Fruit fly (Drosophila melanogaster): ENCODE data around the gene CG11815.

CG11815 gene

dm6 chr3L:1920943-1921342 lies 50.1 kb downstream of the CG11815 start, which contains the start of gene Dbx (continued):
- TF ChIP-seq Trl (optimal IDR thresholded peaks at IDR 0.05) (peak; percentile 64 to 73), Trl (GFP tag; optimal IDR thresholded peaks at IDR 0.05) (no peak), Nf-YA (GFP tag; IDR thresholded peaks at IDR 0.05) (peak; percentile 69), Ets65A (GFP tag) (no peak), rib (GFP tag; IDR thresholded peaks at IDR 0.05) (no peak), CG8478 (optimal IDR thresholded peaks at IDR 0.05) (peak; percentile 29), CG18619 (GFP tag; optimal IDR thresholded peaks at IDR 0.05) (no peak), wek (GFP tag; optimal IDR thresholded peaks at IDR 0.05) (no peak), lab (GFP tag; optimal IDR thresholded peaks at IDR 0.05) (no peak), CG14965 (GFP tag; optimal IDR thresholded peaks at IDR 0.05; ENCODE audit: borderline replicate concordance) (no peak), Jarid2 (GFP tag; optimal IDR thresholded peaks at IDR 0.05) (peak; percentile 51), CG2202 (tag; optimal IDR thresholded peaks at IDR 0.05) (no peak), grau (tag; optimal IDR thresholded peaks at IDR 0.05) (no peak), h (optimal IDR thresholded peaks at IDR 0.05) (no peak), disco-r (GFP tag; optimal IDR thresholded peaks at IDR 0.05) (no peak), usp (GFP tag; optimal IDR thresholded peaks at IDR 0.05) (no peak), Nf-YC (tag; optimal IDR thresholded peaks at IDR 0.05) (peak; percentile 94), croc (GFP tag; conservative IDR thresholded peaks at IDR 0.05) (no peak), CG1832 (GFP tag; optimal IDR thresholded peaks at IDR 0.05) (peak; percentile 69), seq (GFP tag; IDR thresholded peaks at IDR 0.05) (peak; percentile 67; the same call in 1 of the 2 replicates), CG1024 (GFP tag; IDR thresholded peaks at IDR 0.05) (no peak), tx (GFP tag; optimal IDR thresholded peaks at IDR 0.05) (no peak), CG15011 (GFP tag; optimal IDR thresholded peaks at IDR 0.05) (no peak), bsh (GFP tag; optimal IDR thresholded peaks at IDR 0.05) (no peak), dmrt99B (tag; optimal IDR thresholded peaks at IDR 0.05) (no peak), Dll (GFP tag; IDR thresholded peaks at IDR 0.05; ENCODE audit: partially characterized antibody) (no peak), Dref (GFP tag; IDR thresholded peaks at IDR 0.05) (no peak), stc (GFP tag; IDR thresholded peaks at IDR 0.05) (no peak), bigmax (GFP tag; optimal IDR thresholded peaks at IDR 0.05) (no peak), CG13296 (GFP tag; optimal IDR thresholded peaks at IDR 0.05) (no peak)
